Fruit fly (Drosophila melanogaster) whole organism, embryonic: ENCODE results near the gene Tsc1.

ENCODE experiments used
- Adf1 ChIP-seq: fragments of 200-800 bp; sonication (Bioruptor generic); IDR thresholded peaks from 2 replicates; pipeline ENCODE4 v1.3.6; 2022; ENCODE audit warnings: missing biosample characterization, missing genetic modification characterization
- CG10267 ChIP-seq: fragments of 200-800 bp; sonication (Bioruptor generic); optimal IDR thresholded peaks from 2 replicates; lab custom pipeline; 2018; ENCODE audit warnings: missing biosample characterization, mild to moderate bottlenecking, missing genetic modification characterization, moderate library complexity
- CG13287 ChIP-seq: fragments of 200-800 bp; sonication (Bioruptor generic); IDR thresholded peaks from 2 replicates; pipeline ENCODE4 v1.3.6; 2022; ENCODE audit warnings: missing biosample characterization, missing genetic modification characterization; ENCODE audit not compliant: partially characterized antibody
- CG14014 ChIP-seq: fragments of 200-800 bp; sonication (Bioruptor generic); IDR thresholded peaks from 2 replicates; pipeline ENCODE4 v1.3.6; 2022; ENCODE audit warnings: missing biosample characterization, missing genetic modification characterization
- CG14050 ChIP-seq: fragments of 200-800 bp; sonication (Bioruptor generic); IDR thresholded peaks from 3 replicates; pipeline ENCODE4 v1.3.6; 2022; ENCODE audit warnings: missing biosample characterization, missing genetic modification characterization
- CG1529 ChIP-seq: fragments of 200-800 bp; sonication (Bioruptor generic); optimal IDR thresholded peaks from 3 replicates; lab custom pipeline; 2018; ENCODE audit warnings: missing biosample characterization, missing genetic modification characterization
- CG1647 ChIP-seq: fragments of 200-800 bp; sonication (Bioruptor generic); optimal IDR thresholded peaks from 3 replicates; lab custom pipeline; 2016; ENCODE audit warnings: missing biosample characterization, missing genetic modification characterization
- CG16779 ChIP-seq: fragments of 200-800 bp; sonication (Bioruptor generic); IDR thresholded peaks from 2 replicates; pipeline ENCODE4 v1.3.6; 2022; ENCODE audit warnings: missing biosample characterization, missing genetic modification characterization
- CG17385 ChIP-seq: fragments of 200-800 bp; sonication (Bioruptor generic); optimal IDR thresholded peaks from 3 replicates; lab custom pipeline; 2018; ENCODE audit warnings: missing biosample characterization, mild to moderate bottlenecking, missing genetic modification characterization
- CG17912 ChIP-seq: fragments of 200-800 bp; sonication (Bioruptor generic); optimal IDR thresholded peaks from 2 replicates; lab custom pipeline; 2018; ENCODE audit warnings: missing biosample characterization, mild to moderate bottlenecking, missing genetic modification characterization
- CG2889 ChIP-seq: fragments of 200-800 bp; sonication (Bioruptor generic); IDR thresholded peaks from 3 replicates; pipeline ENCODE4 v1.3.6; 2022; ENCODE audit warnings: missing biosample characterization, missing genetic modification characterization
- CG31388 ChIP-seq: fragments of 200-800 bp; sonication (Bioruptor generic); optimal IDR thresholded peaks from 2 replicates; lab custom pipeline; 2016; ENCODE audit warnings: missing biosample characterization, missing genetic modification characterization
- CG31441 ChIP-seq: fragments of 200-800 bp; sonication (Bioruptor generic); IDR thresholded peaks from 2 replicates; pipeline ENCODE4 v1.3.6; 2022; ENCODE audit warnings: missing biosample characterization, missing genetic modification characterization
- CG33557 ChIP-seq: fragments of 200-800 bp; sonication (Bioruptor generic); optimal IDR thresholded peaks from 2 replicates; lab custom pipeline; 2019; ENCODE audit warnings: missing biosample characterization, mild to moderate bottlenecking, missing genetic modification characterization, moderate library complexity
- CG3995 ChIP-seq: fragments of 200-800 bp; sonication (Bioruptor generic); optimal IDR thresholded peaks from 3 replicates; lab custom pipeline; 2016; ENCODE audit warnings: missing biosample characterization, missing genetic modification characterization
- CG4360 ChIP-seq: fragments of 200-800 bp; sonication (Bioruptor generic); IDR thresholded peaks from 2 replicates; pipeline ENCODE4 v1.3.6; 2022; ENCODE audit warnings: missing biosample characterization, missing genetic modification characterization
- CG4707 ChIP-seq: fragments of 200-800 bp; sonication (Bioruptor generic); optimal IDR thresholded peaks from 2 replicates; lab custom pipeline; 2018; ENCODE audit warnings: missing biosample characterization, mild to moderate bottlenecking, missing genetic modification characterization, moderate library complexity
- CG5180 ChIP-seq: fragments of 200-800 bp; sonication (Bioruptor generic); optimal IDR thresholded peaks from 3 replicates; lab custom pipeline; 2017; ENCODE audit warnings: missing biosample characterization, missing genetic modification characterization, mild to moderate bottlenecking, moderate library complexity, missing genetic modification reagents
- CG7556 ChIP-seq: fragments of 200-800 bp; sonication (Bioruptor generic); optimal IDR thresholded peaks from 2 replicates; lab custom pipeline; 2017; ENCODE audit warnings: missing biosample characterization, mild to moderate bottlenecking, missing genetic modification characterization
- CG7987 ChIP-seq: fragments of 200-800 bp; sonication (Bioruptor generic); optimal IDR thresholded peaks from 2 replicates; lab custom pipeline; 2018; ENCODE audit warnings: missing biosample characterization, mild to moderate bottlenecking, missing genetic modification characterization, moderate library complexity
- Camta ChIP-seq: fragments of 200-800 bp; sonication (Bioruptor generic); optimal IDR thresholded peaks from 2 replicates; lab custom pipeline; 2016; ENCODE audit warnings: missing biosample characterization, missing genetic modification characterization
- Ets65A ChIP-seq: fragments of 200-800 bp; sonication (Bioruptor generic); peaks from one replicate; lab custom pipeline; 2016; ENCODE audit warnings: missing biosample characterization, missing genetic modification characterization
- Nf-YB ChIP-seq: fragments of 200-800 bp; sonication (Bioruptor generic); optimal IDR thresholded peaks from 3 replicates; lab custom pipeline; 2019; ENCODE audit warnings: missing biosample characterization, mild to moderate bottlenecking, missing genetic modification characterization, moderate library complexity
- Ravus ChIP-seq: fragments of 200-800 bp; sonication (Bioruptor generic); IDR thresholded peaks from 2 replicates; pipeline ENCODE4 v1.3.6; 2022; ENCODE audit warnings: missing biosample characterization, missing genetic modification characterization
- az2 ChIP-seq: fragments of 200-800 bp; sonication (Bioruptor generic); optimal IDR thresholded peaks from 3 replicates; lab custom pipeline; 2016; ENCODE audit warnings: missing biosample characterization, missing genetic modification characterization
- cad ChIP-seq: fragments of >200 bp; optimal IDR thresholded peaks from 2 replicates; lab custom pipeline; 2017; ENCODE audit warnings: missing biosample characterization, missing genetic modification characterization
- crc ChIP-seq: fragments of 200-800 bp; sonication (Bioruptor generic); optimal IDR thresholded peaks from 2 replicates; lab custom pipeline; 2016; ENCODE audit warnings: missing biosample characterization, missing genetic modification characterization
- crp ChIP-seq, 2 experiments: fragments of 200-800 bp; sonication (Bioruptor generic); optimal IDR thresholded peaks; 2 replicates in 1 of 2; 3 replicates in 1 of 2; lab custom pipeline; 2017; ENCODE audit warnings: missing biosample characterization in 2 of 2, missing genetic modification characterization in 2 of 2, mild to moderate bottlenecking in 1 of 2, moderate library complexity in 1 of 2
- disco-r ChIP-seq: fragments of 200-800 bp; sonication (Bioruptor generic); optimal IDR thresholded peaks from 2 replicates; lab custom pipeline; 2016; ENCODE audit warnings: missing biosample characterization, missing genetic modification characterization
- exex ChIP-seq: fragments of 200-800 bp; sonication (Bioruptor generic); optimal IDR thresholded peaks from 4 replicates; lab custom pipeline; 2018; ENCODE audit warnings: missing biosample characterization, mild to moderate bottlenecking, missing genetic modification characterization, moderate library complexity
- fd3F ChIP-seq: fragments of 200-800 bp; sonication (Bioruptor generic); optimal IDR thresholded peaks from 2 replicates; lab custom pipeline; 2018; ENCODE audit warnings: missing biosample characterization, mild to moderate bottlenecking, missing genetic modification characterization, moderate library complexity
- gcm ChIP-seq: fragments of 200-800 bp; sonication (Bioruptor generic); optimal IDR thresholded peaks from 2 replicates; lab custom pipeline; 2019; ENCODE audit warnings: missing biosample characterization, mild to moderate bottlenecking, missing genetic modification characterization, moderate library complexity
- gro ChIP-seq: fragments of 200-800 bp; sonication (Bioruptor generic); optimal IDR thresholded peaks from 2 replicates; lab custom pipeline; 2016; ENCODE audit warnings: missing biosample characterization, missing genetic modification characterization
- insv ChIP-seq, 2 experiments: fragments of 200-800 bp; sonication (Bioruptor generic); optimal IDR thresholded peaks; 3 replicates each; lab custom pipeline; 2016 to 2018; ENCODE audit warnings: missing biosample characterization in 2 of 2, missing genetic modification characterization in 2 of 2
- ken ChIP-seq: fragments of 200-800 bp; sonication (Bioruptor generic); IDR thresholded peaks from 3 replicates; pipeline ENCODE4 v1.3.6; 2022; ENCODE audit warnings: missing biosample characterization, missing genetic modification characterization
- pho ChIP-seq: fragments of 200-800 bp; sonication (Bioruptor generic); optimal IDR thresholded peaks from 2 replicates; lab custom pipeline; 2016; ENCODE audit warnings: missing biosample characterization, missing genetic modification characterization
- pnt ChIP-seq: fragments of 200-800 bp; sonication (Bioruptor generic); optimal IDR thresholded peaks from 3 replicates; lab custom pipeline; 2016; ENCODE audit warnings: missing biosample characterization, missing genetic modification characterization
- prd ChIP-seq, 3 experiments: fragments of >200 bp in 2 of 3; fragments of 200-800 bp in 1 of 3; sonication (Bioruptor generic) in 1 of 3; optimal IDR thresholded peaks in 2 of 3; IDR thresholded peaks in 1 of 3; 2 replicates in 2 of 3; 3 replicates in 1 of 3; pipeline versions ENCODE4 v1.3.6 to Lab custom; 2017 to 2022; ENCODE audit warnings: missing biosample characterization in 1 of 3, missing genetic modification characterization in 1 of 3
- row ChIP-seq: fragments of 200-800 bp; sonication (Bioruptor generic); IDR thresholded peaks from 3 replicates; pipeline ENCODE4 v1.3.6; 2022; ENCODE audit warnings: missing biosample characterization, missing genetic modification characterization
- sc ChIP-seq, 3 experiments: fragments of >200 bp in 2 of 3; fragments of 200-800 bp in 1 of 3; sonication (Bioruptor generic) in 1 of 3; optimal IDR thresholded peaks; 2 replicates in 2 of 3; 3 replicates in 1 of 3; lab custom pipeline; 2017; ENCODE audit warnings: mild to moderate bottlenecking in 1 of 3, missing biosample characterization in 1 of 3, missing genetic modification characterization in 1 of 3, missing genetic modification reagents in 1 of 3
- so ChIP-seq: fragments of 200-800 bp; sonication (Bioruptor generic); IDR thresholded peaks from 3 replicates; pipeline ENCODE4 v1.3.6; 2022; ENCODE audit warnings: missing biosample characterization, missing genetic modification characterization
- tgo ChIP-seq: fragments of 200-800 bp; sonication (Bioruptor generic); IDR thresholded peaks from 3 replicates; pipeline ENCODE4 v1.3.6; 2022; ENCODE audit warnings: missing biosample characterization, missing genetic modification characterization
- unc-4 ChIP-seq: fragments of 200-800 bp; sonication (Bioruptor generic); IDR thresholded peaks from 2 replicates; pipeline ENCODE4 v1.3.6; 2022; ENCODE audit warnings: missing biosample characterization, missing genetic modification characterization; ENCODE audit not compliant: partially characterized antibody
- zfh1 ChIP-seq: fragments of 200-800 bp; sonication (Bioruptor generic); IDR thresholded peaks from 3 replicates; pipeline ENCODE4 v1.3.6; 2022; ENCODE audit warnings: missing biosample characterization, missing genetic modification characterization

Tsc1 gene

DNA sequence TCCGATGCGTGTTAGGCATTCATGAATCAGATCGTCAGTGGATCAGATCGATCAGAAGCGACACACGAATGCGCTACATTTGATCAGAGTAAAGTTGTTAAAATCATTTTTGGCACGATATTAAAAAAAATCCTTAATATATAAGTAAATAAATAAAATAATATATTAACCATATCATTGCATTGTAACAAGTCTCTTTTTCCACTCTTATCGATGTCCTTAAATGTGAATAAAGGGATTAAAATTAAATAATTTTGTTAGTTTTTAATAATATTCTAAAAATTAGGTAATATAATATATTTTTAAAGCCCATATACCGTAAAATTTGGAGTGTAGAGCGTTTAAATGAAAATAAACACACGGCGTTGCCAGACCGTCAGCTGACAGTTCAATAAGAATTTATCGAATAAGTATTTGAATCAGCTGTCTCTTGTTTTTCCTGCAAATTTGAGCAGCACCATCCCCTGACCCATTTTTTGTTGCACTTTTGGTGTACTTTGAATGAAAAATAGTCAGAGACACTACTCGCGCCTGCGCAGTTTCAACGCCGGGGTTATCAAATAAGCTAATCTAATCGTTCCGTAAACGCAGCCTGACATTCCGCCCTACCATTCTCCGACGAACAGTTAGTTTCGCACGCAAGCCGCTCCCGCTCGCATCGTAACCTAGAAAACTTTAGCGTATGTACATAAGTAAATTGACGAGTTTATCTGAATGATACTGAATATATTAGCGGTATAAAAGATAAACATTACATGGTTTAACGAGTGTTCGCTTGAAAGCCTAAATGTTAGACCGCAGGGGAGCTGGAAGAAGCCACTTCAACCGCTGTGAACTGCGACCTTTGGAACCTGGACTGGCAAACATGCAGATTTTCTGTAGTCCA is 22.1 kb downstream of the Tsc1 start, which contains the start of the genes p38a and CG6178 (continued):
- TF ChIP-seq CG14014 (GFP tag; lab: Robert Waterston, UW) (peak; percentile 97), exex (tag; lab: Kevin White, UChicago) (peak; percentile 89), disco-r (GFP tag; lab: Kevin White, UChicago) (no peak), prd (optimal IDR thresholded peaks at IDR 0.05; lab: Kevin White, UChicago) (no peak), prd (GFP tag; IDR thresholded peaks at IDR 0.05; lab: Robert Waterston, UW) (peak; percentile 97), pnt (GFP tag; lab: Kevin White, UChicago) (peak; percentile 53)

DNA sequence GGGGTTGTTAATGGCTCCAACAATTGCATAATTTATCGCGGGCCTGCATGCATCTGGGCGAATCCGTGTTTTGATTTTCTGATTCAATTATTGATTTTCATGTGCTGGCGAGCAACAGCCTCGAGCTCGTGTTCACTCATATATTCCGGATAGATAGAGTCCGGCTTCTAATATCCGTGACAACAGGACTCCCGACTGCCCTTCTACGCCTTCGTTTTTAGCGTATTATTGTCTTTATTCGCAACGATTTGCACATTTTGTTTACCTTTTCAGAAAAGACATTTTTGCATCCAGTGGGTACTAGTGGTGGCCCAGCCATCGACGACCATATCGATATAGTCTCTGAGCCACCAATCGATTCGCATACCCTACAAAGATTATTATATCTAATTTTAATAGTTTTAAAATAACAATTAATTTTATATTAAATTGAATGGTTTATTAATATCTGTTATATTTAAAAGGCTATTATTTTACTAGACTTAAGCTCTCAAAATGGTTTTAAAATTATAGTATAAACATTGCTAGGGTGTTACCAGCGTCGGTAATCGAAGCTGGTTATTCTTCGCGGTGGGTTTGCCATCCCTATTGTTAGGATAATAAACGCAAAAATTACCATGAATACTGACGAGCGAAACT is 31.2 kb downstream of the Tsc1 start, which contains the start of the genes Myo95E and TBC1d7:
Gene Myo95E, minus strand, starts transcription at position 326 of the 639 bp plus-strand sequence.
Gene TBC1d7, plus strand, starts transcription at position 555 of the 639 bp plus-strand sequence.
- TF ChIP-seq unc-4 (GFP tag; lab: Robert Waterston, UW) (peak; percentile 81), crp (GFP tag; optimal IDR thresholded peaks at IDR 0.05; lab: Kevin White, UChicago) (peak in 1 of 2 experiments; percentile 53), CG1529 (GFP tag; lab: Kevin White, UChicago) (no peak), CG1647 (GFP tag; lab: Kevin White, UChicago) (peak; percentile 53), pho (GFP tag; lab: Kevin White, UChicago) (peak; percentile 27), row (GFP tag; lab: Robert Waterston, UW) (peak; percentile 99), CG14050 (GFP tag; lab: Robert Waterston, UW) (peak; percentile 80), so (GFP tag; lab: Robert Waterston, UW) (peak; percentile 93), CG10267 (peak; percentile 84), zfh1 (GFP tag; lab: Robert Waterston, UW) (peak; percentile 93), CG2889 (GFP tag; lab: Robert Waterston, UW) (peak; percentile 82), tgo (GFP tag; lab: Robert Waterston, UW) (peak; percentile 97), CG16779 (0 out of 2 replicates have a peak, but pooled peaks have one; percentile 46), CG13287 (peak; percentile 82), insv (GFP tag; optimal IDR thresholded peaks at IDR 0.05; lab: Kevin White, UChicago) (no peak), gro (GFP tag; lab: Kevin White, UChicago) (no peak), Ets65A (GFP tag; lab: Kevin White, UChicago) (peak; percentile 77), Camta (GFP tag; lab: Kevin White, UChicago) (peak; percentile 12), CG31441 (GFP tag; lab: Robert Waterston, UW) (no peak), CG3995 (peak; percentile 70), fd3F (peak; percentile 81), Nf-YB (GFP tag; lab: Kevin White, UChicago) (peak; percentile 70), CG14014 (GFP tag; lab: Robert Waterston, UW) (peak; percentile 93), CG31388 (peak; percentile 50), CG33557 (GFP tag; lab: Kevin White, UChicago) (peak; percentile 66), ken (GFP tag; lab: Robert Waterston, UW) (peak; percentile 92), Ravus (GFP tag; lab: Robert Waterston, UW) (peak; percentile 74), CG7987 (peak; percentile 77), CG17385 (peak; percentile 82), Adf1 (GFP tag; lab: Robert Waterston, UW) (peak; percentile 65; the same call in 1 of the 2 replicates), sc (optimal IDR thresholded peaks at IDR 0.05; lab: Kevin White, UChicago) (no peak), sc (GFP tag; optimal IDR thresholded peaks at IDR 0.05; lab: Kevin White, UChicago) (peak; percentile 71), CG17912 (GFP tag; lab: Kevin White, UChicago) (peak; percentile 21), cad (GFP tag; lab: Kevin White, UChicago) (no peak), az2 (GFP tag; lab: Kevin White, UChicago) (peak; percentile 87), CG4707 (peak; percentile 23), CG5180 (GFP tag; lab: Kevin White, UChicago) (no peak), crc (GFP tag; lab: Kevin White, UChicago) (no peak), CG4360 (GFP tag; lab: Robert Waterston, UW) (peak; percentile 66), CG7556 (GFP tag; lab: Kevin White, UChicago) (peak; percentile 84), gcm (GFP tag; lab: Kevin White, UChicago) (no peak)
